Fruit fly (Drosophila melanogaster) whole organism, wandering third instar larva: ENCODE measurements around the gene CG11951.
A peak's percentile ranks its signal among the peaks of the same experiment; 100 is the strongest.

Source experiments
- Abd-B ChIP-seq: fragments of >200 bp; optimal IDR thresholded peaks from 2 replicates; lab custom pipeline; 2017; ENCODE audit warnings: missing biosample characterization, missing genetic modification characterization
- CG32264 ChIP-seq: fragments of 200-800 bp; sonication (Bioruptor generic); optimal IDR thresholded peaks from 2 replicates; lab custom pipeline; 2016; ENCODE audit warnings: missing biosample characterization, missing genetic modification characterization
- CG9705 ChIP-seq: fragments of 200-800 bp; sonication (Bioruptor generic); optimal IDR thresholded peaks from 2 replicates; lab custom pipeline; 2018; ENCODE audit warnings: missing biosample characterization, mild to moderate bottlenecking, missing genetic modification characterization
- CrebA ChIP-seq: fragments of 200-800 bp; sonication (Bioruptor generic); optimal IDR thresholded peaks from 2 replicates; lab custom pipeline; 2016; ENCODE audit warnings: missing biosample characterization, mild to moderate bottlenecking, missing genetic modification characterization, borderline replicate concordance
- Dfd ChIP-seq: fragments of >200 bp; optimal IDR thresholded peaks from 2 replicates; lab custom pipeline; 2017; ENCODE audit warnings: missing biosample characterization, missing genetic modification characterization
- Dif ChIP-seq: fragments of 200-275, 200-300 bp; sonication (Bioruptor generic); optimal IDR thresholded peaks from 2 replicates; lab custom pipeline; 2018; ENCODE audit warnings: missing biosample characterization, missing genetic modification characterization; ENCODE audit not compliant: partially characterized antibody
- GATAd ChIP-seq: sonication (Bioruptor generic); optimal IDR thresholded peaks from 2 replicates; lab custom pipeline; 2016; ENCODE audit warnings: missing biosample characterization, missing genetic modification characterization
- HLH106 ChIP-seq: fragments of 200-800 bp; optimal IDR thresholded peaks from 3 replicates; lab custom pipeline; 2019; ENCODE audit warnings: missing biosample characterization, mild to moderate bottlenecking, missing genetic modification characterization, moderate library complexity
- Hnf4 ChIP-seq: fragments of 200-800 bp; sonication (Bioruptor generic); optimal IDR thresholded peaks from 2 replicates; lab custom pipeline; 2016; ENCODE audit warnings: missing biosample characterization, mild to moderate bottlenecking, missing genetic modification characterization
- Hr78 ChIP-seq: fragments of >200 bp; optimal IDR thresholded peaks from 2 replicates; lab custom pipeline; 2017; ENCODE audit warnings: missing biosample characterization, missing genetic modification characterization
- Hr83 ChIP-seq: fragments of 200-300 bp; sonication (Bioruptor generic); optimal IDR thresholded peaks from 2 replicates; lab custom pipeline; 2016; ENCODE audit warnings: missing biosample characterization, mild to moderate bottlenecking, missing genetic modification characterization, moderate library complexity; ENCODE audit not compliant: poor library complexity, severe bottlenecking
- Jra ChIP-seq: sonication (Bioruptor generic); optimal IDR thresholded peaks from 2 replicates; lab custom pipeline; 2016; ENCODE audit warnings: missing biosample characterization, missing genetic modification characterization
- Mio ChIP-seq: sonication (Bioruptor generic); optimal IDR thresholded peaks from 2 replicates; lab custom pipeline; 2016; ENCODE audit warnings: missing biosample characterization, missing genetic modification characterization
- Myc ChIP-seq: fragments of >200 bp; optimal IDR thresholded peaks from 2 replicates; lab custom pipeline; 2017
- N ChIP-seq: fragments of >200 bp; optimal IDR thresholded peaks from 2 replicates; lab custom pipeline; 2018; ENCODE audit warnings: missing biosample characterization, missing external identifiers, missing genetic modification characterization
- OdsH ChIP-seq: fragments of 200-800 bp; sonication (Bioruptor generic); optimal IDR thresholded peaks from 2 replicates; lab custom pipeline; 2016; ENCODE audit warnings: missing biosample characterization, mild to moderate bottlenecking, missing genetic modification characterization
- Rel ChIP-seq, 2 experiments: fragments of 200-800 bp; sonication (Bioruptor generic) in 1 of 2; optimal IDR thresholded peaks; 2 replicates in 1 of 2; 3 replicates in 1 of 2; lab custom pipeline; 2016 to 2019; ENCODE audit warnings: mild to moderate bottlenecking in 2 of 2, missing biosample characterization in 2 of 2, missing genetic modification characterization in 2 of 2, moderate library complexity in 1 of 2
- Sp1 ChIP-seq: fragments of 200-800 bp; sonication (Bioruptor generic); optimal IDR thresholded peaks from 3 replicates; lab custom pipeline; 2019; ENCODE audit warnings: missing biosample characterization, mild to moderate bottlenecking, missing genetic modification characterization, moderate library complexity
- Vsx2 ChIP-seq: fragments of 200-300, 225-300 bp; sonication (Bioruptor generic); optimal IDR thresholded peaks from 2 replicates; lab custom pipeline; 2018; ENCODE audit warnings: missing biosample characterization, missing genetic modification characterization; ENCODE audit not compliant: partially characterized antibody
- br ChIP-seq: fragments of 200-800 bp; sonication (Bioruptor generic); optimal IDR thresholded peaks from 2 replicates; lab custom pipeline; 2016; ENCODE audit warnings: missing biosample characterization, missing genetic modification characterization
- brk ChIP-seq: fragments of 200-800 bp; sonication (Bioruptor generic); optimal IDR thresholded peaks from 2 replicates; lab custom pipeline; 2016; ENCODE audit warnings: missing biosample characterization, mild to moderate bottlenecking, missing genetic modification characterization
- dl ChIP-seq, 2 experiments: fragments of 175-275, 200-275 bp in 1 of 2; fragments of 200-275 bp in 1 of 2; sonication (Bioruptor generic); optimal IDR thresholded peaks; lab custom pipeline; 2018; ENCODE audit warnings: mild to moderate bottlenecking in 2 of 2, missing biosample characterization in 2 of 2, missing genetic modification characterization in 2 of 2, moderate library complexity in 2 of 2; ENCODE audit not compliant: partially characterized antibody in 2 of 2, insufficient read depth in 1 of 2
- dmrt93B ChIP-seq: fragments of 200-800 bp; sonication (Bioruptor generic); optimal IDR thresholded peaks from 2 replicates; lab custom pipeline; 2018; ENCODE audit warnings: missing biosample characterization, mild to moderate bottlenecking, missing genetic modification characterization
- dsf ChIP-seq: sonication (Bioruptor generic); optimal IDR thresholded peaks from 2 replicates; lab custom pipeline; 2016; ENCODE audit warnings: missing biosample characterization, missing genetic modification characterization, borderline replicate concordance
- ey ChIP-seq: fragments of 200-800 bp; sonication (Bioruptor generic); optimal IDR thresholded peaks from 2 replicates; lab custom pipeline; 2016; ENCODE audit warnings: missing biosample characterization, missing genetic modification characterization
- foxo ChIP-seq, 2 experiments: fragments of 200-800 bp; sonication (Bioruptor generic); optimal IDR thresholded peaks; 2 replicates in 1 of 2; 3 replicates in 1 of 2; lab custom pipeline; 2016 to 2017; ENCODE audit warnings: missing biosample characterization in 2 of 2, missing genetic modification characterization in 2 of 2
- fru ChIP-seq: fragments of 200-800 bp; sonication (Bioruptor generic); optimal IDR thresholded peaks from 3 replicates; lab custom pipeline; 2016; ENCODE audit warnings: missing biosample characterization, mild to moderate bottlenecking, missing genetic modification characterization
- h ChIP-seq: fragments of 200-800 bp; sonication (Bioruptor generic); optimal IDR thresholded peaks from 3 replicates; lab custom pipeline; 2016; ENCODE audit warnings: missing biosample characterization, mild to moderate bottlenecking, missing genetic modification characterization
- jim ChIP-seq: fragments of 175-275, 200-325 bp; sonication (Bioruptor generic); optimal IDR thresholded peaks from 2 replicates; lab custom pipeline; 2016; ENCODE audit warnings: missing biosample characterization, mild to moderate bottlenecking, missing genetic modification characterization
- lola ChIP-seq: fragments of >200 bp; optimal IDR thresholded peaks from 2 replicates; lab custom pipeline; 2017; ENCODE audit warnings: missing biosample characterization, missing genetic modification characterization
- pan ChIP-seq: fragments of >200 bp; optimal IDR thresholded peaks from 2 replicates; lab custom pipeline; 2017
- psq ChIP-seq: fragments of 200-800 bp; sonication (Bioruptor generic); optimal IDR thresholded peaks from 3 replicates; lab custom pipeline; 2017; ENCODE audit warnings: missing biosample characterization, mild to moderate bottlenecking, missing genetic modification characterization, moderate library complexity
- rgr ChIP-seq: fragments of 200-800 bp; sonication (Bioruptor generic); optimal IDR thresholded peaks from 3 replicates; lab custom pipeline; 2016; ENCODE audit warnings: missing biosample characterization, mild to moderate bottlenecking, missing genetic modification characterization
- sage ChIP-seq: fragments of 200-800 bp; sonication (Bioruptor generic); optimal IDR thresholded peaks from 2 replicates; lab custom pipeline; 2016; ENCODE audit warnings: missing biosample characterization, mild to moderate bottlenecking, missing genetic modification characterization
- sv ChIP-seq: fragments of 200-800 bp; sonication (Bioruptor generic); optimal IDR thresholded peaks from 3 replicates; lab custom pipeline; 2016; ENCODE audit warnings: missing biosample characterization, missing genetic modification characterization
- tai ChIP-seq: sonication (Bioruptor generic); optimal IDR thresholded peaks from 2 replicates; lab custom pipeline; 2016; ENCODE audit warnings: missing biosample characterization, missing genetic modification characterization
- usp ChIP-seq: fragments of >200 bp; optimal IDR thresholded peaks from 2 replicates; lab custom pipeline; 2017; ENCODE audit warnings: missing biosample characterization, missing genetic modification characterization
- woc ChIP-seq: sonication (Bioruptor generic); optimal IDR thresholded peaks from 2 replicates; lab custom pipeline; 2016; ENCODE audit warnings: missing biosample characterization, mild to moderate bottlenecking, missing genetic modification characterization

Gene CG11951

dm6 chr3R:29214982-29215533 is 23.5 kb downstream of the CG11951 start (continued):
- TF ChIP-seq Dif, result peak; percentile 74
- no peak for TF ChIP-seq pan (lab: Kevin White, UChicago)
- TF ChIP-seq ey, result no peak
- TF ChIP-seq Vsx2 (GFP tag; lab: Kevin White, UChicago), result no peak
- no peak for TF ChIP-seq lola (GFP tag; lab: Kevin White, UChicago)
- no peak for TF ChIP-seq Jra
- TF ChIP-seq Hnf4 (GFP tag; lab: Kevin White, UChicago), result peak; percentile 34
- peak; percentile 63 for TF ChIP-seq sage
- no peak for TF ChIP-seq Hr83 (GFP tag; lab: Kevin White, UChicago)
- TF ChIP-seq fru, result peak; percentile 4
- TF ChIP-seq Dfd (GFP tag; lab: Kevin White, UChicago), result no peak
- peak; percentile 59 for TF ChIP-seq psq (GFP tag; lab: Kevin White, UChicago)
- TF ChIP-seq, all 38 proteins: peak for 16

DNA sequence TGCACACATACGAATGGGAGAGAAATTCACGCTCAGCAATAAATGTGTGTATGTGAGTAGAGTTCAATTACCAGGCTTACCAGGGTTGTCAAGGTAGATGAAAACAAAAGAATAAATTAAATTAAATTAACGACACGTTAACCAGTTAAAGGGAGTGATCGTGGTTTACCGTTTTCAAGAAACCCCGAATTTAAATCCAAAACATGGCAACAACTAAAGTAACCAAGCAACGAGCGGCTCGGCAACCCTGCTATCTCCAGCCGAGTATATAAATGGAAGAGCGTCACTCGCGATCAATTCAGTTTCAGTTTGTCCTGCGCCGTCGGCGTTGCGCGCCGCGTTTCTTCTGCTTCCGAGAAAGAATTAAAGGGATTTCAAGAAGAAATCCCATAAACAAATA is 24.3 kb downstream of the CG11951 start:
- TF ChIP-seq Abd-B (GFP tag; lab: Kevin White, UChicago), result no peak
- no peak for TF ChIP-seq Dfd (GFP tag; lab: Kevin White, UChicago)
- TF ChIP-seq N (GFP tag; lab: Kevin White, UChicago), result peak; percentile 45
- peak; percentile 99 for TF ChIP-seq psq (GFP tag; lab: Kevin White, UChicago)
- TF ChIP-seq dmrt93B (GFP tag; lab: Kevin White, UChicago), result peak; percentile 99
- peak; percentile 100 for TF ChIP-seq Sp1 (GFP tag; lab: Kevin White, UChicago)
- peak; percentile 100 for TF ChIP-seq ey
- no peak for TF ChIP-seq Hr78
- TF ChIP-seq sage, result peak; percentile 99
- TF ChIP-seq GATAd (GFP tag; lab: Kevin White, UChicago), result peak; percentile 99
- TF ChIP-seq jim, result peak; percentile 87
- TF ChIP-seq Myc, result no peak
- peak; percentile 97 for TF ChIP-seq Mio (GFP tag; lab: Kevin White, UChicago)
- TF ChIP-seq CG32264 (GFP tag; lab: Kevin White, UChicago), result peak; percentile 99
- peak; percentile 99 to 100 for TF ChIP-seq foxo (GFP tag; optimal IDR thresholded peaks at IDR 0.05; lab: Kevin White, UChicago)
- peak; percentile 100 for TF ChIP-seq Rel (GFP tag; optimal IDR thresholded peaks at IDR 0.05; lab: Kevin White, UChicago)
- peak; percentile 98 for TF ChIP-seq Rel (tag; optimal IDR thresholded peaks at IDR 0.05; lab: Kevin White, UChicago)
- peak; percentile 99 for TF ChIP-seq sv
- no peak for TF ChIP-seq pan (lab: Kevin White, UChicago)
- peak; percentile 98 for TF ChIP-seq brk (GFP tag; lab: Kevin White, UChicago)
- TF ChIP-seq rgr (GFP tag; lab: Kevin White, UChicago), result peak; percentile 100
- peak; percentile 99 for TF ChIP-seq Jra
- TF ChIP-seq CG9705 (GFP tag; lab: Kevin White, UChicago), result peak; percentile 100
- peak; percentile 100 for TF ChIP-seq br (GFP tag; lab: Kevin White, UChicago)
- TF ChIP-seq Vsx2 (GFP tag; lab: Kevin White, UChicago), result no peak
- TF ChIP-seq CrebA, result peak; percentile 99
- peak; percentile 100 for TF ChIP-seq OdsH (GFP tag; lab: Kevin White, UChicago)
- TF ChIP-seq h, result peak; percentile 100
- no peak for TF ChIP-seq tai (GFP tag; lab: Kevin White, UChicago)
- no peak for TF ChIP-seq Dif
- TF ChIP-seq dsf (GFP tag; lab: Kevin White, UChicago), result peak; percentile 97
- peak; percentile 99 for TF ChIP-seq woc (GFP tag; lab: Kevin White, UChicago)
- TF ChIP-seq lola (GFP tag; lab: Kevin White, UChicago), result no peak
- no peak for TF ChIP-seq usp (GFP tag; lab: Kevin White, UChicago)
- TF ChIP-seq Hnf4 (GFP tag; lab: Kevin White, UChicago), result peak; percentile 100
- TF ChIP-seq Hr83 (GFP tag; lab: Kevin White, UChicago), result peak; percentile 99
- peak; percentile 100 for TF ChIP-seq fru
- peak; percentile 100 for TF ChIP-seq HLH106
- no peak for TF ChIP-seq dl (GFP tag; optimal IDR thresholded peaks at IDR 0.05; lab: Kevin White, UChicago; ENCODE audit: insufficient read depth in 1 of 2, partially characterized antibody in 2 of 2)
